Worm (Caenorhabditis elegans): ENCODE results near the gene H35B03.2.

ce11 chrIV:5703917-5704316, 27.6 kb downstream of the H35B03.2 start:
- TF ChIP-seq ztf-29 (GFP tag; IDR thresholded peaks at IDR 0.05) (no peak), ztf-23 (GFP tag; IDR thresholded peaks at IDR 0.05) (no peak)
